Fruit fly (Drosophila melanogaster) whole organism, wandering third instar larva: ENCODE data around the gene CG31224.

Experiments used
- Abd-B ChIP-seq: fragments of >200 bp; optimal IDR thresholded peaks from 2 replicates; lab custom pipeline; 2017; ENCODE audit warnings: missing biosample characterization, missing genetic modification characterization
- CG32264 ChIP-seq: fragments of 200-800 bp; sonication (Bioruptor generic); optimal IDR thresholded peaks from 2 replicates; lab custom pipeline; 2016; ENCODE audit warnings: missing biosample characterization, missing genetic modification characterization
- CG9705 ChIP-seq: fragments of 200-800 bp; sonication (Bioruptor generic); optimal IDR thresholded peaks from 2 replicates; lab custom pipeline; 2018; ENCODE audit warnings: missing biosample characterization, mild to moderate bottlenecking, missing genetic modification characterization
- CrebA ChIP-seq: fragments of 200-800 bp; sonication (Bioruptor generic); optimal IDR thresholded peaks from 2 replicates; lab custom pipeline; 2016; ENCODE audit warnings: missing biosample characterization, mild to moderate bottlenecking, missing genetic modification characterization, borderline replicate concordance
- Dif ChIP-seq: fragments of 200-275, 200-300 bp; sonication (Bioruptor generic); optimal IDR thresholded peaks from 2 replicates; lab custom pipeline; 2018; ENCODE audit warnings: missing biosample characterization, missing genetic modification characterization; ENCODE audit not compliant: partially characterized antibody
- GATAd ChIP-seq: sonication (Bioruptor generic); optimal IDR thresholded peaks from 2 replicates; lab custom pipeline; 2016; ENCODE audit warnings: missing biosample characterization, missing genetic modification characterization
- HLH106 ChIP-seq: fragments of 200-800 bp; optimal IDR thresholded peaks from 3 replicates; lab custom pipeline; 2019; ENCODE audit warnings: missing biosample characterization, mild to moderate bottlenecking, missing genetic modification characterization, moderate library complexity
- Hnf4 ChIP-seq: fragments of 200-800 bp; sonication (Bioruptor generic); optimal IDR thresholded peaks from 2 replicates; lab custom pipeline; 2016; ENCODE audit warnings: missing biosample characterization, mild to moderate bottlenecking, missing genetic modification characterization
- Hr83 ChIP-seq: fragments of 200-300 bp; sonication (Bioruptor generic); optimal IDR thresholded peaks from 2 replicates; lab custom pipeline; 2016; ENCODE audit warnings: missing biosample characterization, mild to moderate bottlenecking, missing genetic modification characterization, moderate library complexity; ENCODE audit not compliant: poor library complexity, severe bottlenecking
- Mio ChIP-seq: sonication (Bioruptor generic); optimal IDR thresholded peaks from 2 replicates; lab custom pipeline; 2016; ENCODE audit warnings: missing biosample characterization, missing genetic modification characterization
- Myc ChIP-seq: fragments of >200 bp; optimal IDR thresholded peaks from 2 replicates; lab custom pipeline; 2017
- OdsH ChIP-seq: fragments of 200-800 bp; sonication (Bioruptor generic); optimal IDR thresholded peaks from 2 replicates; lab custom pipeline; 2016; ENCODE audit warnings: missing biosample characterization, mild to moderate bottlenecking, missing genetic modification characterization
- br ChIP-seq: fragments of 200-800 bp; sonication (Bioruptor generic); optimal IDR thresholded peaks from 2 replicates; lab custom pipeline; 2016; ENCODE audit warnings: missing biosample characterization, missing genetic modification characterization
- brk ChIP-seq: fragments of 200-800 bp; sonication (Bioruptor generic); optimal IDR thresholded peaks from 2 replicates; lab custom pipeline; 2016; ENCODE audit warnings: missing biosample characterization, mild to moderate bottlenecking, missing genetic modification characterization
- dl ChIP-seq, 2 experiments: fragments of 175-275, 200-275 bp in 1 of 2; fragments of 200-275 bp in 1 of 2; sonication (Bioruptor generic); optimal IDR thresholded peaks; lab custom pipeline; 2018; ENCODE audit warnings: mild to moderate bottlenecking in 2 of 2, missing biosample characterization in 2 of 2, missing genetic modification characterization in 2 of 2, moderate library complexity in 2 of 2; ENCODE audit not compliant: partially characterized antibody in 2 of 2, insufficient read depth in 1 of 2
- dsf ChIP-seq: sonication (Bioruptor generic); optimal IDR thresholded peaks from 2 replicates; lab custom pipeline; 2016; ENCODE audit warnings: missing biosample characterization, missing genetic modification characterization, borderline replicate concordance
- ey ChIP-seq: fragments of 200-800 bp; sonication (Bioruptor generic); optimal IDR thresholded peaks from 2 replicates; lab custom pipeline; 2016; ENCODE audit warnings: missing biosample characterization, missing genetic modification characterization
- h ChIP-seq: fragments of 200-800 bp; sonication (Bioruptor generic); optimal IDR thresholded peaks from 3 replicates; lab custom pipeline; 2016; ENCODE audit warnings: missing biosample characterization, mild to moderate bottlenecking, missing genetic modification characterization
- lola ChIP-seq: fragments of >200 bp; optimal IDR thresholded peaks from 2 replicates; lab custom pipeline; 2017; ENCODE audit warnings: missing biosample characterization, missing genetic modification characterization
- pan ChIP-seq: fragments of >200 bp; optimal IDR thresholded peaks from 2 replicates; lab custom pipeline; 2017
- psq ChIP-seq: fragments of 200-800 bp; sonication (Bioruptor generic); optimal IDR thresholded peaks from 3 replicates; lab custom pipeline; 2017; ENCODE audit warnings: missing biosample characterization, mild to moderate bottlenecking, missing genetic modification characterization, moderate library complexity
- rgr ChIP-seq: fragments of 200-800 bp; sonication (Bioruptor generic); optimal IDR thresholded peaks from 3 replicates; lab custom pipeline; 2016; ENCODE audit warnings: missing biosample characterization, mild to moderate bottlenecking, missing genetic modification characterization
- sage ChIP-seq: fragments of 200-800 bp; sonication (Bioruptor generic); optimal IDR thresholded peaks from 2 replicates; lab custom pipeline; 2016; ENCODE audit warnings: missing biosample characterization, mild to moderate bottlenecking, missing genetic modification characterization
- sv ChIP-seq: fragments of 200-800 bp; sonication (Bioruptor generic); optimal IDR thresholded peaks from 3 replicates; lab custom pipeline; 2016; ENCODE audit warnings: missing biosample characterization, missing genetic modification characterization
- tai ChIP-seq: sonication (Bioruptor generic); optimal IDR thresholded peaks from 2 replicates; lab custom pipeline; 2016; ENCODE audit warnings: missing biosample characterization, missing genetic modification characterization
- usp ChIP-seq: fragments of >200 bp; optimal IDR thresholded peaks from 2 replicates; lab custom pipeline; 2017; ENCODE audit warnings: missing biosample characterization, missing genetic modification characterization

The CG31224 gene

DNA sequence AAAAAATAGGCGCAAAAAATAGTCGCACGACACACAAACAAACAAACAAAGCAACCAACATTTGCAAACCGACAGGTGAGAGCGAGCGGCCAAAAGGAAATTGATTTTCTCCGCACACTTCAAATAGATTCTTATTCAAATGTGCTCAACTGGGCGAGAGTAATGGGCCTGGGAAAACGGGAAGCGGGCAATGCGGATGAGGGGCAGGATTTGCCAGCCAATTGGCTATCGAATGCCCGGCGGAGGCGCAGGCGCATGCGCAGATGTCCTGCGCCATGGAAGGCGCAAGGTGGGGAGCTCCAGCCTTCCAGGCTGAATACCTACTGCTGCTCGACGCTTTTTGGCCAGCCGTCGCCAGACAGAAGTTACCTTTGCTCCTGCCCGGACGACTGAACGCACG is 46.0 kb upstream of the CG31224 start, which contains the start of the genes ChAT and VAChT:
Gene ChAT, plus strand, starts transcription at position 352 of the 400 bp plus-strand sequence.
Gene VAChT, plus strand, starts transcription at position 352 of the 400 bp plus-strand sequence.
- TF ChIP-seq br (GFP tag; lab: Kevin White, UChicago) (no peak), sage (GFP tag; lab: Kevin White, UChicago) (no peak), Myc (lab: Kevin White, UChicago) (no peak)

DNA sequence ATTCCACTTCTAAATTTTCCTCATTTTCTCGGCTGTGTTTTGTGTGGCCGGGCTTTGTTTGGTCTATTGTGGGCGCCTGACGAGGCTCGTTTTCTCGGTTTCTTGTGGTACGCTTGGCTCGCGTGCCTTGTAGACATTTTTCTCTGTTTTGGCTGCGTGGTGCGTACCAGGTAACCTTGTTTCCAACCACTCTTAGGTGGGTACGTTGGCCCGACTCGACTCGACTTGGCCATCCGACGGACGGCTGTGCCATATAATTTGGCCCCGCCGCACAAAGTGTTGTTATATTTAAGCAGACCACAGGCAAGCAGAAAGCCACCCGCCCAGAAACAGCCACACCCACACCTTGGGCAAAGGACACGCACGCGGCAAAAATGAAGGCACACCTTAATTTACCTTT is 44.4 kb upstream of the CG31224 start:
- no peak for TF ChIP-seq h

DNA sequence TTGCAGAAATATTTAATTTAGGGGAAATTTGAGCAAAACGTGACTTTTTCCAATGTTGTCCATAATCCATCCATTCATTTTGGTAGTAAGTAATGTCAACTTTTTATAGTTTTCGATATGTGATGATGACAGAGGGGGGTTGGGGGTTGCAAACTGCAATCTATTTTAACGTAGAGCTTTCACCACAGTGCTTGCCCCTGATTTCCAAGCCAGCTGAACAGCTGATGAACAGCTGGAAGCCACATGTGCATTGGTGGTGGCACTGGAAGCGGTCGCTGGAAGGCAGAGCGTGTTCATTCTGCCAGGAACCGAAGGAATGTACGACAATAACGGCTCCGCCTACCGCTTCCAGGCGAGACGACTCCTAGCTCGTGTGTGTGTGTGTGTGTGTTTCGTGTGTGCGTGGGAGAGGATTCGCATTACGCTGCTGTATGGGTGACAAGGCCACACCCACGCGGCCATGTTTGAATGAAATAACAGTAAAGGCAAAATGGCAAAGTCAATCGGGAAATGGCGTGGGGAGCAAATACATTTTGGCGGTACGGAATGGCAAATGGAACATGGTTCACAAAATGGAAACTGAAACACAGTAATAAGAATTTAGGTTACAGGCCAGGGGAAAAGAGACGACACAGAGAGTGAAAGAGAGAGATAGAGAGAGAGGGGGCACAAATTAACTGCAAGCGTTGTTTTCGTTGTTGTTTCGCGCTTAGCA is 39.9 kb upstream of the CG31224 start:
- no peak for TF ChIP-seq usp (GFP tag; lab: Kevin White, UChicago)
- TF ChIP-seq sage (GFP tag; lab: Kevin White, UChicago), result no peak
- TF ChIP-seq Dif (GFP tag; lab: Kevin White, UChicago), result no peak
- no peak for TF ChIP-seq psq (GFP tag; lab: Kevin White, UChicago)
- no peak for TF ChIP-seq h
- TF ChIP-seq CG32264 (GFP tag; lab: Kevin White, UChicago), result no peak
- no peak for TF ChIP-seq ey (GFP tag; lab: Kevin White, UChicago)
- TF ChIP-seq pan (lab: Kevin White, UChicago), result no peak
- no peak for TF ChIP-seq OdsH
- TF ChIP-seq dl (GFP tag; optimal IDR thresholded peaks at IDR 0.05; lab: Kevin White, UChicago; ENCODE audit: insufficient read depth in 1 of 2, partially characterized antibody in 2 of 2), result no peak
- TF ChIP-seq Myc (lab: Kevin White, UChicago), result no peak
- no peak for TF ChIP-seq CrebA (GFP tag; lab: Kevin White, UChicago)
- TF ChIP-seq rgr, result no peak
- TF ChIP-seq sv (GFP tag; lab: Kevin White, UChicago), result no peak
- no peak for TF ChIP-seq Mio (GFP tag; lab: Kevin White, UChicago)
- no peak for TF ChIP-seq dsf (GFP tag; lab: Kevin White, UChicago)

DNA sequence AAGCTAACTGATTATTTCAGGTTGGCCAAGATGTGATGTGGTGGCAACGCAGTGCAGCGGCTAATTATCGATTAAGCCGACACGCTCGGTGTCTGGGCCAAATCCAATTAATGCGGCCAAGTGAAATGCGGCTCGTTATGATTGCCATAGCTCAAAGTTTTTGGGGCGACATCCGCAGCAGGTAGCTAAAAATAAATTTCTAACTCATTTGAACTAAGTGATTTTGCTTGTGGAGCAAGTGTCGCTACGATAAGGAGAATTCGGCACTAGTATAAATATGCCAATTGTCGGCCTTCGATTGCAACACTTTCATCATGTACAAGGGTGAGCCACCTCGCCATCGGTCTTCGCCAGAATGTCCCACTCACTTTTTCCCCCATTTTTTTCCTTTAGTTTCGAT is 35.8 kb upstream of the CG31224 start, which contains the start of gene CG34282:
Gene CG34282, plus strand, starts transcription at position 301 of the 400 bp plus-strand sequence.
- TF ChIP-seq OdsH, result no peak
- TF ChIP-seq brk (GFP tag; lab: Kevin White, UChicago), result no peak
- no peak for TF ChIP-seq Mio (GFP tag; lab: Kevin White, UChicago)
- TF ChIP-seq Dif (GFP tag; lab: Kevin White, UChicago), result no peak
- no peak for TF ChIP-seq tai (GFP tag; lab: Kevin White, UChicago)
- TF ChIP-seq CG9705 (GFP tag; lab: Kevin White, UChicago), result no peak
- TF ChIP-seq Abd-B (GFP tag; lab: Kevin White, UChicago), result no peak
- TF ChIP-seq sage (GFP tag; lab: Kevin White, UChicago), result no peak
- no peak for TF ChIP-seq lola

DNA sequence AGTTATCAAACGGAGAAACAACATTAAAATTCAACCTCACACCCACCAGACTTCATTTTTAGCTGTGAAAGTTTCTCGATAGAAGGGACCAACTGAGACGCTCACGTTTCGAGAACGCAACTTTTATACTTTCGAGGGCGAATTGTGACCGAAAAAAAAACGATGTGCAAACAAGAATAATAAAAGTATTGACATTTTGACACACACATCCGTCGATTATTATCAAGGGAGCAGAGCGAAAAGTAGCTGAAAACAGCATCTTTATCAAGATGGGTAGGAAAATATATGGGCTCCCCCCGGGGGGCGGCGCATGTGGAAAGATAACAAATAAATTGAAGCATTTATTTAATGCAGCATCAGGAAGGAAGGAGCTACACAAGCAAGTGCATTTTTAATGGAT is 34.5 kb upstream of the CG31224 start, which contains the start of gene CG14300:
Gene CG14300, minus strand, starts transcription at position 101 of the 400 bp plus-strand sequence.
- TF ChIP-seq dsf (GFP tag; lab: Kevin White, UChicago), result no peak
- no peak for TF ChIP-seq CG32264 (GFP tag; lab: Kevin White, UChicago)
- no peak for TF ChIP-seq OdsH
- TF ChIP-seq Hr83, result no peak
- TF ChIP-seq Myc (lab: Kevin White, UChicago), result no peak
- TF ChIP-seq HLH106 (tag; lab: Kevin White, UChicago), result no peak
- TF ChIP-seq tai (GFP tag; lab: Kevin White, UChicago), result no peak
- no peak for TF ChIP-seq usp (GFP tag; lab: Kevin White, UChicago)
- no peak for TF ChIP-seq h
- no peak for TF ChIP-seq rgr
- no peak for TF ChIP-seq sage (GFP tag; lab: Kevin White, UChicago)
- TF ChIP-seq GATAd, result no peak
- TF ChIP-seq br (GFP tag; lab: Kevin White, UChicago), result no peak
- TF ChIP-seq, all 38 proteins: peak for 0

DNA sequence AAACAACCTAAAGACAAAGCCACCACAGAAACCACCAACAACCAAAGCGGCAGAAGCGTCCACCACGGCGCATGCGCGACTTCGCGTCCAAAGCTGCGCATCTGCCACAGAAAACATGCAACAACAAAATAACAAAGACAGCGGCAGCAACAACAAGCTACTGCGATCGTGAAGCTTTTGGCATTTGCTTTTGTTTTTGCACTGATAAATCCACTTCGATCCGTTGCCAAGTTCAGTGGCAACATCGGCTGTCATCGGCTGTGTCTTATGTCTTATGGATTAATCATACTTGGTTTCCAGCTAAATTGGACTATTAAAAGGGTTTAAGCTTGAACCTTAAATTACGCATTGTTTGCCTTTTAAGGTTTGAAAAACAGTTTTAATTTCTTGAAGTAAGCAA is 33.5 kb upstream of the CG31224 start, which contains the start of gene Muc91C:
Gene Muc91C, minus strand, starts transcription at position 101 of the 400 bp plus-strand sequence.
- TF ChIP-seq Hnf4 (GFP tag; lab: Kevin White, UChicago), result no peak
- TF ChIP-seq, all 38 proteins: peak for 0
